Fruit fly (Drosophila melanogaster): ENCODE measurements around the gene Tmf.

Tmf gene

DNA sequence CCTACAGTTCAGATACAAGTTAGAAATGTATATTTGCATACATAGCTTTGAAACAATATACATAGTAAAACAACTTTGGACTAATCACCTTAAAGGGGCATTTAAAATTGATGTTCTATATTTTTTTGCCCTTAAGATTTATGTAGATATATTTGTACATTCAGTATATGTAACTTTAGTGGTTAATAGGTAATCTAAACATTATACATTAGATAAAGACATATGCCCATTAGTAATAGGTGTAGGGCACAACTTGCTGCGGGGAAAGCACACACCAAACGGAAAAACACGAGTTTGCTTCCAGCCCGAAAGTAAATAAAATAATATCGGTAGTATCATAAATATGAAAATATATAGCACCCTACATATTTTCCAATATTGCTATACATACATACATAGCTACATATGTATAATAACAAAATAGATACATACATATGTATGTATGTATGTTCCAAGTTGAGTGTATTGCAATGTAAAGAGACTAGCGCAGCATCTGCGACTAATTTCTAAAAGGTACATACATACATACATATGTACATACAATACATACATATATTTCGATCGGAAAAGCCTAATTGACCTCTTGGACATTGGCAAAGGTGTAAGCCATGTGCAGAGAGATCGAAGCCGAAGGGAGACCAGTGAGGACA, 19.3 kb downstream of the Tmf start, which contains the start of gene CG43736 (continued):
- TF ChIP-seq wek (GFP tag; optimal IDR thresholded peaks at IDR 0.05): peak; percentile 78
- TF ChIP-seq CG14441 (GFP tag; IDR thresholded peaks at IDR 0.05): peak; percentile 85
- peak; percentile 89 for TF ChIP-seq ewg (GFP tag; optimal IDR thresholded peaks at IDR 0.05)
- peak; percentile 97 for TF ChIP-seq CG12391 (tag; optimal IDR thresholded peaks at IDR 0.05)
- peak; percentile 84 for TF ChIP-seq H2.0 (GFP tag; IDR thresholded peaks at IDR 0.05)
- TF ChIP-seq CG9817 (tag; optimal IDR thresholded peaks at IDR 0.05): peak; percentile 96
- TF ChIP-seq CG3281 (GFP tag; optimal IDR thresholded peaks at IDR 0.05): peak; percentile 97
- TF ChIP-seq vfl (GFP tag; optimal IDR thresholded peaks at IDR 0.05): peak; percentile 85
- peak; percentile 98 for TF ChIP-seq fd96Cb (tag; optimal IDR thresholded peaks at IDR 0.05)
- peak; percentile 90 for TF ChIP-seq tin (GFP tag; optimal IDR thresholded peaks at IDR 0.05)
- TF ChIP-seq MTF-1 (GFP tag; optimal IDR thresholded peaks at IDR 0.05; ENCODE audit: borderline replicate concordance): peak; percentile 90
- peak; percentile 90 for TF ChIP-seq pnt (GFP tag; optimal IDR thresholded peaks at IDR 0.05)
- peak; percentile 93 for TF ChIP-seq odd (GFP tag; optimal IDR thresholded peaks at IDR 0.05)
- no peak for TF ChIP-seq Sin3A (optimal IDR thresholded peaks at IDR 0.05)
- peak; percentile 92 for TF ChIP-seq CG10267 (tag; optimal IDR thresholded peaks at IDR 0.05)
- TF ChIP-seq CG4707 (GFP tag; optimal IDR thresholded peaks at IDR 0.05): peak; percentile 88
- TF ChIP-seq maf-S (GFP tag; optimal IDR thresholded peaks at IDR 0.05): peak; percentile 94
- TF ChIP-seq croc (GFP tag; conservative IDR thresholded peaks at IDR 0.05): peak; percentile 90
- peak; percentile 88 for TF ChIP-seq CG14014 (GFP tag; IDR thresholded peaks at IDR 0.05)
- TF ChIP-seq org-1 (GFP tag; optimal IDR thresholded peaks at IDR 0.05): peak; percentile 94
- TF ChIP-seq corto (GFP tag; optimal IDR thresholded peaks at IDR 0.05): peak; percentile 55
- TF ChIP-seq CG31365 (tag; optimal IDR thresholded peaks at IDR 0.05): peak; percentile 84
- peak; percentile 77 for TF ChIP-seq E2f1 (GFP tag; IDR thresholded peaks at IDR 0.05)
- TF ChIP-seq Elba2 (GFP tag; optimal IDR thresholded peaks at IDR 0.05): no peak
- peak; percentile 13; the same call in 1 of the 2 replicates for TF ChIP-seq chm (GFP tag; IDR thresholded peaks at IDR 0.05)
- TF ChIP-seq az2 (GFP tag; optimal IDR thresholded peaks at IDR 0.05): peak; percentile 94
- peak; percentile 82 for TF ChIP-seq mirr (GFP tag; optimal IDR thresholded peaks at IDR 0.05)
- peak; percentile 99 for TF ChIP-seq sens (GFP tag)
- peak; percentile 90 for TF ChIP-seq Nf-YC (tag; optimal IDR thresholded peaks at IDR 0.05)
- no peak for TF ChIP-seq cg (GFP tag; optimal IDR thresholded peaks at IDR 0.05)
- TF ChIP-seq stc (GFP tag; IDR thresholded peaks at IDR 0.05): peak; percentile 87
- peak; percentile 86 for TF ChIP-seq CG1792 (GFP tag; optimal IDR thresholded peaks at IDR 0.05)
- peak; percentile 89 for TF ChIP-seq Ada2b (GFP tag; IDR thresholded peaks at IDR 0.05)
- TF ChIP-seq Lim3 (GFP tag; IDR thresholded peaks at IDR 0.05): peak; percentile 45; the same call in 1 of the 2 replicates
- peak; percentile 88 for TF ChIP-seq Hmx (GFP tag; optimal IDR thresholded peaks at IDR 0.05)
- TF ChIP-seq CG2129 (GFP tag; IDR thresholded peaks at IDR 0.05; ENCODE audit: partially characterized antibody): no peak
- peak; percentile 83 for TF ChIP-seq CG17385 (GFP tag; optimal IDR thresholded peaks at IDR 0.05)
- TF ChIP-seq pfk (GFP tag; optimal IDR thresholded peaks at IDR 0.05): no peak
- TF ChIP-seq ttk (GFP tag; IDR thresholded peaks at IDR 0.05): peak; percentile 79
- TF ChIP-seq bowl (GFP tag; IDR thresholded peaks at IDR 0.05): no peak
- peak; percentile 94 for TF ChIP-seq dysf (GFP tag; IDR thresholded peaks at IDR 0.05)
- peak; percentile 89 for TF ChIP-seq CG6683 (GFP tag; optimal IDR thresholded peaks at IDR 0.05)
- TF ChIP-seq Hr51 (GFP tag; optimal IDR thresholded peaks at IDR 0.05): peak; percentile 87 to 98
- TF ChIP-seq CG42726 (GFP tag; IDR thresholded peaks at IDR 0.05; ENCODE audit: partially characterized antibody): no peak
- peak; percentile 98 for TF ChIP-seq CG2712 (tag; optimal IDR thresholded peaks at IDR 0.05)
- TF ChIP-seq kni (GFP tag; optimal IDR thresholded peaks at IDR 0.05): peak; percentile 71
- TF ChIP-seq CG3838 (GFP tag; optimal IDR thresholded peaks at IDR 0.05): peak; percentile 69
- TF ChIP-seq CG11085 (GFP tag; IDR thresholded peaks at IDR 0.05): peak; percentile 75
- peak; percentile 70; the same call in 1 of the 2 replicates for TF ChIP-seq rib (GFP tag; IDR thresholded peaks at IDR 0.05)
- TF ChIP-seq CG6765 (GFP tag; optimal IDR thresholded peaks at IDR 0.05): peak; percentile 94

Measured in whole organism, embryonic.